Worm (Caenorhabditis elegans) whole organism, late embryonic: ENCODE measurements around the gene acr-3.

Source experiments
- C38D4.7 ChIP-seq: fragments of 200-800 bp; sonication (Bioruptor generic); optimal IDR thresholded peaks from 2 replicates; lab custom pipeline; 2018; ENCODE audit warnings: mild to moderate bottlenecking, missing genetic modification characterization, moderate library complexity, missing compliant biosample characterization
- F13H6.1 ChIP-seq: sonication (generic microtip); optimal IDR thresholded peaks from 2 replicates; lab custom pipeline; 2016; ENCODE audit warnings: missing genetic modification characterization, missing compliant biosample characterization
- ceh-18 ChIP-seq: sonication (generic microtip); optimal IDR thresholded peaks from 2 replicates; lab custom pipeline; 2016; ENCODE audit warnings: missing genetic modification characterization, missing compliant biosample characterization
- ceh-22 ChIP-seq: sonication (generic microtip); optimal IDR thresholded peaks from 2 replicates; lab custom pipeline; 2017; ENCODE audit warnings: missing biosample characterization, missing genetic modification characterization
- dve-1 ChIP-seq: sonication (generic microtip); optimal IDR thresholded peaks from 2 replicates; lab custom pipeline; 2017; ENCODE audit warnings: antibody characterized with exemption, mild to moderate bottlenecking, missing genetic modification characterization, missing compliant biosample characterization
- elt-2 ChIP-seq: sonication (generic microtip); optimal IDR thresholded peaks from 2 replicates; lab custom pipeline; 2016; ENCODE audit warnings: missing genetic modification reagents, missing genetic modification characterization, missing compliant biosample characterization
- ets-4 ChIP-seq: sonication (generic microtip); optimal IDR thresholded peaks from 2 replicates; lab custom pipeline; 2016; ENCODE audit warnings: missing genetic modification characterization, missing compliant biosample characterization
- fkh-10 ChIP-seq: fragments of 150-350 bp; optimal IDR thresholded peaks from 2 replicates; lab custom pipeline; 2014; ENCODE audit warnings: missing biosample characterization, missing genetic modification reagents, missing genetic modification characterization
- fkh-6 ChIP-seq: sonication (generic microtip); optimal IDR thresholded peaks from 2 replicates; lab custom pipeline; 2016; ENCODE audit warnings: missing genetic modification characterization, missing compliant biosample characterization
- hlh-15 ChIP-seq: sonication (generic microtip); optimal IDR thresholded peaks from 2 replicates; lab custom pipeline; 2016; ENCODE audit warnings: missing genetic modification characterization, missing compliant biosample characterization
- hlh-30 ChIP-seq: sonication (generic microtip); optimal IDR thresholded peaks from 2 replicates; lab custom pipeline; 2017; ENCODE audit warnings: antibody characterized with exemption, missing genetic modification characterization, missing compliant biosample characterization; ENCODE audit not compliant: insufficient read depth
- hlh-6 ChIP-seq: sonication (generic microtip); optimal IDR thresholded peaks from 2 replicates; lab custom pipeline; 2016; ENCODE audit warnings: missing genotype, missing genetic modification characterization, missing compliant biosample characterization
- lim-6 ChIP-seq: sonication (generic microtip); optimal IDR thresholded peaks from 2 replicates; lab custom pipeline; 2016; ENCODE audit warnings: missing genetic modification characterization, missing compliant biosample characterization
- nfya-1 ChIP-seq: sonication (generic microtip); optimal IDR thresholded peaks from 2 replicates; lab custom pipeline; 2017; ENCODE audit warnings: missing genetic modification characterization, mild to moderate bottlenecking, missing compliant biosample characterization, antibody characterized with exemption, moderate library complexity
- nhr-11 ChIP-seq: fragments of 150-350 bp; optimal IDR thresholded peaks from 2 replicates; lab custom pipeline; 2014; ENCODE audit warnings: missing biosample characterization, missing genetic modification characterization
- pax-1 ChIP-seq: fragments of 150-350 bp; optimal IDR thresholded peaks from 2 replicates; lab custom pipeline; 2014; ENCODE audit warnings: missing biosample characterization, missing genetic modification characterization
- pros-1 ChIP-seq: fragments of 150-350 bp; optimal IDR thresholded peaks from 2 replicates; lab custom pipeline; 2014; ENCODE audit warnings: missing biosample characterization, missing genetic modification reagents, missing genetic modification characterization
- ref-2 ChIP-seq: sonication (generic microtip); optimal IDR thresholded peaks from 2 replicates; lab custom pipeline; 2016; ENCODE audit warnings: missing genetic modification characterization, missing compliant biosample characterization
- sox-2 ChIP-seq: fragments of 200-800 bp; sonication (Bioruptor generic); IDR thresholded peaks from 2 replicates; pipeline ENCODE4 v1.3.6; 2022; ENCODE audit warnings: missing genetic modification reagents, missing genetic modification characterization, missing compliant biosample characterization
- sox-4 ChIP-seq: sonication (generic microtip); optimal IDR thresholded peaks from 2 replicates; lab custom pipeline; 2017; ENCODE audit warnings: mild to moderate bottlenecking, missing genetic modification characterization, inconsistent platforms, missing compliant biosample characterization
- syd-9 ChIP-seq: sonication (generic microtip); optimal IDR thresholded peaks from 2 replicates; lab custom pipeline; 2016; ENCODE audit warnings: mild to moderate bottlenecking, missing genetic modification characterization, moderate library complexity, missing compliant biosample characterization
- unc-42 ChIP-seq: sonication (generic microtip); optimal IDR thresholded peaks from 2 replicates; lab custom pipeline; 2016; ENCODE audit warnings: missing genotype, missing genetic modification characterization, missing compliant biosample characterization

acr-3 gene

ce11 chrX:6761211-6761610 lies 51.9 kb downstream of the acr-3 start:
- TF ChIP-seq ceh-18 (tag; lab: Kevin White, UChicago): no peak
- no peak for TF ChIP-seq nfya-1 (tag; lab: Kevin White, UChicago)
- TF ChIP-seq C38D4.7 (GFP tag; lab: Kevin White, UChicago): no peak
- no peak for TF ChIP-seq pros-1 (tag; lab: Kevin White, UChicago)
- TF ChIP-seq ref-2 (tag; lab: Kevin White, UChicago): no peak
- TF ChIP-seq sox-4 (tag; lab: Kevin White, UChicago): no peak
- TF ChIP-seq ets-4: no peak
- no peak for TF ChIP-seq hlh-30
- TF ChIP-seq ceh-22 (tag; lab: Kevin White, UChicago): no peak

- TF ChIP-seq dve-1 (tag; lab: Kevin White, UChicago): no peak
- no peak for TF ChIP-seq sox-2 (GFP tag; lab: Robert Waterston, UW)
- TF ChIP-seq nhr-11 (tag; lab: Kevin White, UChicago): no peak
- no peak for TF ChIP-seq lim-6 (tag; lab: Kevin White, UChicago)
- TF ChIP-seq pax-1 (tag; lab: Kevin White, UChicago): no peak
- no peak for TF ChIP-seq C38D4.7 (GFP tag; lab: Kevin White, UChicago)
- no peak for TF ChIP-seq ref-2 (tag; lab: Kevin White, UChicago)
- no peak for TF ChIP-seq unc-42 (tag; lab: Kevin White, UChicago)
- no peak for TF ChIP-seq fkh-10
- TF ChIP-seq F13H6.1: no peak
- no peak for TF ChIP-seq nfya-1 (tag; lab: Kevin White, UChicago)
- no peak for TF ChIP-seq elt-2 (tag; lab: Kevin White, UChicago)
- TF ChIP-seq hlh-6 (tag; lab: Kevin White, UChicago): no peak
- TF ChIP-seq fkh-6: no peak
- TF ChIP-seq hlh-15: no peak
- TF ChIP-seq syd-9 (tag; lab: Kevin White, UChicago): no peak
Observed at ce11 chrX:6761688-6762185, 52.4 kb downstream of the acr-3 start, which contains the start of gene abts-4. Gene abts-4 (minus strand): TSS chrX:6761738.
